Fruit fly (Drosophila melanogaster) whole organism, prepupa: ENCODE measurements around the gene CG31676.

Experiments used
- Blimp-1 ChIP-seq: fragments of 200-800 bp; sonication (Bioruptor generic); optimal IDR thresholded peaks from 3 replicates; lab custom pipeline; 2017; ENCODE audit warnings: missing biosample characterization, missing genetic modification characterization, mild to moderate bottlenecking, moderate library complexity, missing genetic modification reagents
- CG10631 ChIP-seq: fragments of 200-800 bp; sonication (Bioruptor generic); optimal IDR thresholded peaks from 2 replicates; lab custom pipeline; 2016; ENCODE audit warnings: missing biosample characterization, missing genetic modification characterization
- CG11294 ChIP-seq: fragments of 200-800 bp; sonication (Bioruptor generic); IDR thresholded peaks from 2 replicates; pipeline ENCODE4 v1.3.6; 2022; ENCODE audit warnings: missing biosample characterization, missing genetic modification characterization
- CG11762 ChIP-seq: fragments of 200-800 bp; sonication (Bioruptor generic); optimal IDR thresholded peaks from 3 replicates; lab custom pipeline; 2016; ENCODE audit warnings: missing biosample characterization, missing genetic modification characterization; ENCODE audit not compliant: insufficient read depth
- CG15336 ChIP-seq: fragments of 200-800 bp; sonication (Bioruptor generic); IDR thresholded peaks from 2 replicates; pipeline ENCODE4 v1.3.6; 2022; ENCODE audit warnings: missing biosample characterization, missing genetic modification characterization
- CG1621 ChIP-seq: fragments of 200-800 bp; sonication (Bioruptor generic); optimal IDR thresholded peaks from 3 replicates; lab custom pipeline; 2018; ENCODE audit warnings: missing biosample characterization, mild to moderate bottlenecking, missing genetic modification characterization
- CG3032 ChIP-seq: fragments of 200-800 bp; optimal IDR thresholded peaks from 2 replicates; lab custom pipeline; 2019; ENCODE audit warnings: missing biosample characterization, mild to moderate bottlenecking, missing genetic modification characterization, moderate library complexity
- CG31627 ChIP-seq: fragments of 200-800 bp; sonication (Bioruptor generic); optimal IDR thresholded peaks from 3 replicates; lab custom pipeline; 2016; ENCODE audit warnings: missing biosample characterization, missing genetic modification characterization
- CG34406 ChIP-seq: fragments of 200-800 bp; sonication (Bioruptor generic); optimal IDR thresholded peaks from 3 replicates; lab custom pipeline; 2016; ENCODE audit warnings: missing biosample characterization, missing genetic modification characterization
- CG3919 ChIP-seq: fragments of 200-800 bp; sonication (Bioruptor generic); optimal IDR thresholded peaks from 3 replicates; lab custom pipeline; 2016; ENCODE audit warnings: missing biosample characterization, missing genetic modification characterization
- CG4318 ChIP-seq: fragments of 200-800 bp; sonication (Bioruptor generic); optimal IDR thresholded peaks from 3 replicates; lab custom pipeline; 2017; ENCODE audit warnings: missing biosample characterization, mild to moderate bottlenecking, missing genetic modification characterization
- CG6163 ChIP-seq: fragments of 200-800 bp; sonication (Bioruptor generic); IDR thresholded peaks from 3 replicates; pipeline ENCODE4 v1.3.6; 2022; ENCODE audit warnings: missing biosample characterization, missing genetic modification characterization
- CG6276 ChIP-seq: fragments of 200-800 bp; sonication (Bioruptor generic); optimal IDR thresholded peaks from 2 replicates; lab custom pipeline; 2017; ENCODE audit warnings: missing biosample characterization, mild to moderate bottlenecking, missing genetic modification characterization
- CG6792 ChIP-seq: fragments of 200-800 bp; sonication (Bioruptor generic); optimal IDR thresholded peaks from 3 replicates; lab custom pipeline; 2016; ENCODE audit warnings: missing biosample characterization, missing genetic modification characterization
- CG6808 ChIP-seq: fragments of 200-800 bp; sonication (Bioruptor generic); optimal IDR thresholded peaks from 3 replicates; lab custom pipeline; 2017; ENCODE audit warnings: missing biosample characterization, missing genetic modification characterization, mild to moderate bottlenecking, moderate library complexity, missing genetic modification reagents
- CG6854 ChIP-seq: fragments of 200-800 bp; sonication (Bioruptor generic); optimal IDR thresholded peaks from 2 replicates; lab custom pipeline; 2017; ENCODE audit warnings: missing biosample characterization, mild to moderate bottlenecking, missing genetic modification characterization
- CG7368 ChIP-seq: fragments of 200-800 bp; sonication (Bioruptor generic); optimal IDR thresholded peaks from 3 replicates; lab custom pipeline; 2016; ENCODE audit warnings: missing biosample characterization, missing genetic modification characterization
- CG8119 ChIP-seq: fragments of 200-800 bp; sonication (Bioruptor generic); IDR thresholded peaks from 3 replicates; pipeline ENCODE4 v1.3.6; 2022; ENCODE audit warnings: missing biosample characterization, missing genetic modification characterization
- CG8319 ChIP-seq: fragments of 200-800 bp; sonication (Bioruptor generic); optimal IDR thresholded peaks from 3 replicates; lab custom pipeline; 2016; ENCODE audit warnings: missing biosample characterization, missing genetic modification characterization
- CG8632 ChIP-seq: fragments of 200-800 bp; sonication (Bioruptor generic); optimal IDR thresholded peaks from 3 replicates; lab custom pipeline; 2016; ENCODE audit warnings: missing biosample characterization, missing genetic modification characterization
- CG9139 ChIP-seq: fragments of 200-800 bp; sonication (Bioruptor generic); optimal IDR thresholded peaks from 3 replicates; lab custom pipeline; 2017; ENCODE audit warnings: missing biosample characterization, mild to moderate bottlenecking, missing genetic modification characterization
- Eip75B ChIP-seq: fragments of 200-800 bp; sonication (Bioruptor generic); optimal IDR thresholded peaks from 3 replicates; lab custom pipeline; 2016; ENCODE audit warnings: missing biosample characterization, missing genetic modification characterization
- Eip78C ChIP-seq: fragments of 200-800 bp; sonication (Bioruptor generic); peaks from one replicate; lab custom pipeline; 2016; ENCODE audit warnings: missing biosample characterization, missing genetic modification characterization
- Ets96B ChIP-seq: fragments of 200-800 bp; optimal IDR thresholded peaks from 2 replicates; lab custom pipeline; 2019; ENCODE audit warnings: missing biosample characterization, mild to moderate bottlenecking, missing genetic modification characterization, moderate library complexity
- Gug ChIP-seq: fragments of 200-800 bp; sonication (Bioruptor generic); IDR thresholded peaks from 2 replicates; pipeline ENCODE4 v1.3.6; 2022; ENCODE audit warnings: missing biosample characterization, missing genetic modification characterization
- Hr39 ChIP-seq: fragments of 200-800 bp; sonication (Bioruptor generic); optimal IDR thresholded peaks from 2 replicates; lab custom pipeline; 2016; ENCODE audit warnings: missing biosample characterization, missing genetic modification characterization
- Lpt ChIP-seq: fragments of 200-800 bp; sonication (Bioruptor generic); optimal IDR thresholded peaks from 3 replicates; lab custom pipeline; 2016; ENCODE audit warnings: missing biosample characterization, missing genetic modification characterization
- Met ChIP-seq: fragments of 200-800 bp; sonication (Bioruptor generic); optimal IDR thresholded peaks from 3 replicates; lab custom pipeline; 2016; ENCODE audit warnings: missing biosample characterization, missing genetic modification characterization
- OdsH ChIP-seq: fragments of 200-800 bp; sonication (Bioruptor generic); optimal IDR thresholded peaks from 3 replicates; lab custom pipeline; 2016; ENCODE audit warnings: missing biosample characterization, missing genetic modification characterization
- Sox102F ChIP-seq: fragments of 200-800 bp; sonication (Bioruptor generic); optimal IDR thresholded peaks from 2 replicates; lab custom pipeline; 2016; ENCODE audit warnings: missing biosample characterization, mild to moderate bottlenecking, missing genetic modification characterization
- Sox14 ChIP-seq: fragments of 200-800 bp; sonication (Bioruptor generic); optimal IDR thresholded peaks from 3 replicates; lab custom pipeline; 2016; ENCODE audit warnings: missing biosample characterization, missing genetic modification characterization
- Sox15 ChIP-seq: fragments of 200-800 bp; sonication (Bioruptor generic); optimal IDR thresholded peaks from 3 replicates; lab custom pipeline; 2016; ENCODE audit warnings: missing biosample characterization, missing genetic modification characterization
- achi ChIP-seq: fragments of 200-800 bp; sonication (Bioruptor generic); optimal IDR thresholded peaks from 3 replicates; lab custom pipeline; 2016; ENCODE audit warnings: missing biosample characterization, missing genetic modification characterization
- cyc ChIP-seq: fragments of 200-800 bp; sonication (Bioruptor generic); optimal IDR thresholded peaks from 3 replicates; lab custom pipeline; 2016; ENCODE audit warnings: missing biosample characterization, missing genetic modification characterization
- dac ChIP-seq: fragments of 200-800 bp; sonication (Bioruptor generic); optimal IDR thresholded peaks from 2 replicates; lab custom pipeline; 2017; ENCODE audit warnings: missing biosample characterization, mild to moderate bottlenecking, missing genetic modification characterization
- dsx ChIP-seq: fragments of 200-800 bp; optimal IDR thresholded peaks from 3 replicates; lab custom pipeline; 2019; ENCODE audit warnings: missing biosample characterization, mild to moderate bottlenecking, missing genetic modification characterization, moderate library complexity; ENCODE audit not compliant: poor library complexity, severe bottlenecking
- eg ChIP-seq: fragments of 200-800 bp; sonication (Bioruptor generic); IDR thresholded peaks from 3 replicates; pipeline ENCODE4 v1.3.6; 2022; ENCODE audit warnings: missing biosample characterization, missing genetic modification characterization
- esn ChIP-seq: fragments of 200-800 bp; sonication (Bioruptor generic); optimal IDR thresholded peaks from 2 replicates; lab custom pipeline; 2016; ENCODE audit warnings: missing biosample characterization, mild to moderate bottlenecking, missing genetic modification characterization, moderate library complexity
- fkh ChIP-seq: fragments of 200-800 bp; sonication (Bioruptor generic); optimal IDR thresholded peaks from 3 replicates; lab custom pipeline; 2017; ENCODE audit warnings: missing biosample characterization, mild to moderate bottlenecking, missing genetic modification characterization, moderate library complexity
- lz ChIP-seq: fragments of 200-800 bp; sonication (Bioruptor generic); optimal IDR thresholded peaks from 3 replicates; lab custom pipeline; 2016; ENCODE audit warnings: missing biosample characterization, missing genetic modification characterization
- net ChIP-seq: fragments of 200-800 bp; sonication (Bioruptor generic); optimal IDR thresholded peaks from 3 replicates; lab custom pipeline; 2016; ENCODE audit warnings: missing biosample characterization, missing genetic modification characterization
- pdm3 ChIP-seq: fragments of 200-800 bp; sonication (Bioruptor generic); optimal IDR thresholded peaks from 3 replicates; lab custom pipeline; 2016; ENCODE audit warnings: missing biosample characterization, missing genetic modification characterization
- salr ChIP-seq, 2 experiments: fragments of 200-800 bp; sonication (Bioruptor generic); optimal IDR thresholded peaks; 3 replicates each; lab custom pipeline; 2016 to 2018; ENCODE audit warnings: missing biosample characterization in 2 of 2, missing genetic modification characterization in 2 of 2, mild to moderate bottlenecking in 1 of 2
- ss ChIP-seq, 2 experiments: fragments of 200-800 bp; sonication (Bioruptor generic); optimal IDR thresholded peaks; 2 replicates in 1 of 2; 3 replicates in 1 of 2; lab custom pipeline; 2017 to 2018; ENCODE audit warnings: mild to moderate bottlenecking in 2 of 2, missing biosample characterization in 2 of 2, missing genetic modification characterization in 2 of 2, moderate library complexity in 1 of 2
- svp ChIP-seq: fragments of 200-800 bp; sonication (Bioruptor generic); peaks from one replicate; lab custom pipeline; 2016; ENCODE audit warnings: missing biosample characterization, missing genetic modification characterization
- topi ChIP-seq: fragments of 200-800 bp; sonication (Bioruptor generic); optimal IDR thresholded peaks from 3 replicates; lab custom pipeline; 2016; ENCODE audit warnings: missing biosample characterization, missing genetic modification characterization
- vri ChIP-seq: fragments of 200-800 bp; sonication (Bioruptor generic); optimal IDR thresholded peaks from 3 replicates; lab custom pipeline; 2016; ENCODE audit warnings: missing biosample characterization, mild to moderate bottlenecking, missing genetic modification characterization

CG31676 gene

DNA sequence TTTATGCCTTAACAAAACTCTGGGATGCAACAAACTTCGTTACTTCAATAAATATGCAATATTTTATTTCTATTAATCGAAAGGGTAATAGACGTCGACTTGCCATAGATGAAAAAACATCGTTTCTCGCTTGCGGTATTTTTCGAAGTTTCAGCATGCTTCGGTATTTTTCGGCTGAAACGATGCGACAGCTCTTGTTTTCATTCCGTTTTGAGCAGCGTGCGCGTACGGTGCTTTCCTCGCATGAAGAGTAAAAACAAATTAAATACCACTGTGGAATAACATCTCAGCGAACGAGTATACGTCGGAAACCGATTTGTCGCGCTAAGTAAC is 43.1 kb upstream of the CG31676 start, which contains the start of gene CG9328 (continued):
- TF ChIP-seq CG8319 (GFP tag; lab: Kevin White, UChicago) = peak; percentile 2
- peak in 1 of 2 experiments; percentile 13 for TF ChIP-seq salr (GFP tag; optimal IDR thresholded peaks at IDR 0.05; lab: Kevin White, UChicago)
- TF ChIP-seq Eip78C (GFP tag; lab: Kevin White, UChicago) = peak; percentile 83
- peak; percentile 72 for TF ChIP-seq Sox102F (GFP tag; lab: Kevin White, UChicago)
- peak; percentile 22; the same call in 1 of the 2 replicates for TF ChIP-seq CG15336 (GFP tag; lab: Robert Waterston, UW)
- peak; percentile 42 for TF ChIP-seq cyc
- no peak for TF ChIP-seq Lpt (GFP tag; lab: Kevin White, UChicago)
- TF ChIP-seq Sox14 (GFP tag; lab: Kevin White, UChicago) = peak; percentile 0
- TF ChIP-seq CG8119 = no peak
- TF ChIP-seq ss (GFP tag; optimal IDR thresholded peaks at IDR 0.05; lab: Kevin White, UChicago) = peak in 1 of 2 experiments; percentile 30
- TF ChIP-seq CG6808 (GFP tag; lab: Kevin White, UChicago) = no peak
- peak; percentile 13 for TF ChIP-seq Ets96B
- TF ChIP-seq CG8632 (GFP tag; lab: Kevin White, UChicago) = no peak
- TF ChIP-seq dac = no peak
- peak; percentile 18; the same call in 1 of the 2 replicates for TF ChIP-seq CG11294 (GFP tag; lab: Robert Waterston, UW)
- peak; percentile 31 for TF ChIP-seq CG34406 (GFP tag; lab: Kevin White, UChicago)
- TF ChIP-seq Sox15 (GFP tag; lab: Kevin White, UChicago) = no peak
- peak; percentile 63 for TF ChIP-seq Met (GFP tag; lab: Kevin White, UChicago)
- TF ChIP-seq CG3032 (tag; lab: Kevin White, UChicago) = peak; percentile 47
- no peak for TF ChIP-seq dsx (GFP tag; lab: Kevin White, UChicago)
- TF ChIP-seq CG11762 = peak; percentile 15
- TF ChIP-seq CG10631 (GFP tag; lab: Kevin White, UChicago) = peak; percentile 50
- TF ChIP-seq topi (GFP tag; lab: Kevin White, UChicago) = peak; percentile 50
- TF ChIP-seq achi (GFP tag; lab: Kevin White, UChicago) = no peak
- no peak; the same call in 1 of the 3 replicates for TF ChIP-seq eg
- TF ChIP-seq fkh (GFP tag; lab: Kevin White, UChicago) = peak; percentile 18
- peak; percentile 39 for TF ChIP-seq vri (GFP tag; lab: Kevin White, UChicago)
- peak; percentile 50 for TF ChIP-seq OdsH (GFP tag; lab: Kevin White, UChicago)
- TF ChIP-seq CG6854 (GFP tag; lab: Kevin White, UChicago) = peak; percentile 26
- no peak for TF ChIP-seq CG4318 (GFP tag; lab: Kevin White, UChicago)
- peak; percentile 58 for TF ChIP-seq Eip75B (GFP tag; lab: Kevin White, UChicago)
- TF ChIP-seq CG6163 = peak; percentile 74
- peak; percentile 49 for TF ChIP-seq CG3919 (GFP tag; lab: Kevin White, UChicago)
- peak; percentile 39 for TF ChIP-seq lz (GFP tag; lab: Kevin White, UChicago)
- peak; percentile 15 for TF ChIP-seq CG9139 (GFP tag; lab: Kevin White, UChicago)
- TF ChIP-seq Hr39 = peak; percentile 40
- peak; percentile 51 for TF ChIP-seq esn
- peak; percentile 22 for TF ChIP-seq CG1621 (tag; lab: Kevin White, UChicago)
- TF ChIP-seq CG7368 = no peak
- TF ChIP-seq Blimp-1 (GFP tag; lab: Kevin White, UChicago) = no peak
- 0 out of 2 replicates have a peak, but pooled peaks have one; percentile 25 for TF ChIP-seq Gug (GFP tag; lab: Robert Waterston, UW)

DNA sequence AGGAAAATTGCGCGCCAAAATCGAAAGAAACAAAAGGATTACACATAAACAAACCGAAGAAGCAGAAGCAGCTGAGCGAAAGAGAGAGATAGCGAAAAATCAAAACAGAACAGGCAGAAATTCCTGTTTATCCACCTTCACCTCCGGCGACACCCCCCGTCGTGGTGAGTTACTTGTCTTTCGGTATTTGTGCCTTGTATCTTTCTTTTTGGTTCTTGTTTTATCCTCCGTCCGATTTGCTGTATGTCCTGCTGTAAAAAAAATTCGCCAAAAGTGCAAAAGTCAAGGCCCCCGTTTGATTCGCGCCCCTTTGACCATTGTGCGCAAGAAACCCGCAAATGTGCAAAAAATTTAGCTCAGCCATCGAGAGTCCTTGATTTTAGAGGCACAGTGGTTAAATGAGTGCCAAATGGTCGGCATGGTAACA is 42.2 kb upstream of the CG31676 start:
- no peak for TF ChIP-seq topi (GFP tag; lab: Kevin White, UChicago)
- TF ChIP-seq achi (GFP tag; lab: Kevin White, UChicago) = no peak
- TF ChIP-seq CG6792 (GFP tag; lab: Kevin White, UChicago) = no peak
- TF ChIP-seq CG15336 (GFP tag; lab: Robert Waterston, UW) = peak; percentile 25; the same call in 1 of the 2 replicates
- TF ChIP-seq pdm3 (GFP tag; lab: Kevin White, UChicago) = peak; percentile 2
- TF ChIP-seq svp (GFP tag; lab: Kevin White, UChicago) = peak; percentile 55
- TF ChIP-seq CG9139 (GFP tag; lab: Kevin White, UChicago) = peak; percentile 53
- TF ChIP-seq CG6854 (GFP tag; lab: Kevin White, UChicago) = peak; percentile 39
- TF ChIP-seq net (GFP tag; lab: Kevin White, UChicago) = peak; percentile 23
- TF ChIP-seq Lpt (GFP tag; lab: Kevin White, UChicago) = peak; percentile 4
- peak; percentile 48 for TF ChIP-seq CG1621 (tag; lab: Kevin White, UChicago)
- TF ChIP-seq ss (GFP tag; optimal IDR thresholded peaks at IDR 0.05; lab: Kevin White, UChicago) = peak; percentile 48 to 62
- TF ChIP-seq Sox102F (GFP tag; lab: Kevin White, UChicago) = peak; percentile 22
- TF ChIP-seq CG6163 = peak; percentile 64; the same call in 2 of the 3 replicates
- TF ChIP-seq CG6276 = peak; percentile 12
- TF ChIP-seq Eip78C (GFP tag; lab: Kevin White, UChicago) = peak; percentile 23
- no peak for TF ChIP-seq esn
- TF ChIP-seq CG11294 (GFP tag; lab: Robert Waterston, UW) = no peak
- peak; percentile 22 for TF ChIP-seq vri (GFP tag; lab: Kevin White, UChicago)
- TF ChIP-seq CG31627 (GFP tag; lab: Kevin White, UChicago) = no peak
- peak; percentile 4 for TF ChIP-seq dsx (GFP tag; lab: Kevin White, UChicago)
- TF ChIP-seq CG4318 (GFP tag; lab: Kevin White, UChicago) = no peak
